Fruit fly (Drosophila melanogaster) whole organism, embryonic: ENCODE data around the gene eas.

ENCODE experiments used
- Bgb ChIP-seq: fragments of 200-800 bp; sonication (Bioruptor generic); IDR thresholded peaks from 2 replicates; pipeline ENCODE4 v1.3.6; 2022; ENCODE audit warnings: missing biosample characterization, missing genetic modification characterization; ENCODE audit not compliant: partially characterized antibody
- CG10654 ChIP-seq: fragments of 200-800 bp; sonication (Bioruptor generic); optimal IDR thresholded peaks from 2 replicates; lab custom pipeline; 2016; ENCODE audit warnings: missing biosample characterization, missing genetic modification characterization
- CG12104 ChIP-seq: fragments of 200-800 bp; sonication (Bioruptor generic); optimal IDR thresholded peaks from 3 replicates; lab custom pipeline; 2016; ENCODE audit warnings: missing biosample characterization, missing genetic modification characterization
- CG12219 ChIP-seq: fragments of 200-800 bp; sonication (Bioruptor generic); optimal IDR thresholded peaks from 3 replicates; lab custom pipeline; 2018; ENCODE audit warnings: missing biosample characterization, mild to moderate bottlenecking, missing genetic modification characterization
- CG12391 ChIP-seq: fragments of 200-800 bp; sonication (Bioruptor generic); optimal IDR thresholded peaks from 3 replicates; lab custom pipeline; 2018; ENCODE audit warnings: missing biosample characterization, mild to moderate bottlenecking, missing genetic modification characterization, moderate library complexity
- CG13296 ChIP-seq: fragments of 200-800 bp; sonication (Bioruptor generic); optimal IDR thresholded peaks from 3 replicates; lab custom pipeline; 2018; ENCODE audit warnings: missing biosample characterization, mild to moderate bottlenecking, missing genetic modification characterization
- CG13894 ChIP-seq: fragments of 200-800 bp; sonication (Bioruptor generic); optimal IDR thresholded peaks from 3 replicates; lab custom pipeline; 2018; ENCODE audit warnings: missing biosample characterization, mild to moderate bottlenecking, missing genetic modification characterization, moderate library complexity
- CG15011 ChIP-seq: fragments of 200-800 bp; sonication (Bioruptor generic); optimal IDR thresholded peaks from 3 replicates; lab custom pipeline; 2018; ENCODE audit warnings: missing biosample characterization, mild to moderate bottlenecking, missing genetic modification characterization
- CG1529 ChIP-seq: fragments of 200-800 bp; sonication (Bioruptor generic); optimal IDR thresholded peaks from 3 replicates; lab custom pipeline; 2018; ENCODE audit warnings: missing biosample characterization, missing genetic modification characterization
- CG15696 ChIP-seq: fragments of 200-800 bp; sonication (Bioruptor generic); optimal IDR thresholded peaks from 2 replicates; lab custom pipeline; 2019; ENCODE audit warnings: missing biosample characterization, mild to moderate bottlenecking, missing genetic modification characterization, moderate library complexity
- CG18262 ChIP-seq: fragments of 200-800 bp; optimal IDR thresholded peaks from 3 replicates; lab custom pipeline; 2019; ENCODE audit warnings: missing biosample characterization, mild to moderate bottlenecking, missing genetic modification characterization, moderate library complexity
- CG2116 ChIP-seq: fragments of 200-800 bp; sonication (Bioruptor generic); optimal IDR thresholded peaks from 3 replicates; lab custom pipeline; 2018; ENCODE audit warnings: missing biosample characterization, mild to moderate bottlenecking, missing genetic modification characterization
- CG2199 ChIP-seq: fragments of 200-800 bp; sonication (Bioruptor generic); IDR thresholded peaks from 3 replicates; pipeline ENCODE4 v1.3.6; 2022; ENCODE audit warnings: missing biosample characterization, missing genetic modification characterization
- CG2889 ChIP-seq: fragments of 200-800 bp; sonication (Bioruptor generic); IDR thresholded peaks from 3 replicates; pipeline ENCODE4 v1.3.6; 2022; ENCODE audit warnings: missing biosample characterization, missing genetic modification characterization
- CG3847 ChIP-seq: fragments of 200-800 bp; sonication (Bioruptor generic); IDR thresholded peaks from 2 replicates; pipeline ENCODE4 v1.3.6; 2022; ENCODE audit warnings: missing biosample characterization, missing genetic modification characterization
- CG4707 ChIP-seq: fragments of 200-800 bp; sonication (Bioruptor generic); optimal IDR thresholded peaks from 2 replicates; lab custom pipeline; 2018; ENCODE audit warnings: missing biosample characterization, mild to moderate bottlenecking, missing genetic modification characterization, moderate library complexity
- CG4820 ChIP-seq: fragments of 200-800 bp; sonication (Bioruptor generic); optimal IDR thresholded peaks from 3 replicates; lab custom pipeline; 2016; ENCODE audit warnings: missing biosample characterization, missing genetic modification characterization
- CG8388 ChIP-seq: fragments of 200-800 bp; sonication (Bioruptor generic); optimal IDR thresholded peaks from 2 replicates; lab custom pipeline; 2019; ENCODE audit warnings: missing biosample characterization, mild to moderate bottlenecking, missing genetic modification characterization, moderate library complexity
- CG9609 ChIP-seq: fragments of 200-800 bp; sonication (Bioruptor generic); optimal IDR thresholded peaks from 3 replicates; lab custom pipeline; 2016; ENCODE audit warnings: missing biosample characterization, missing genetic modification characterization
- CG9797 ChIP-seq: fragments of 200-800 bp; sonication (Bioruptor generic); optimal IDR thresholded peaks from 3 replicates; lab custom pipeline; 2018; ENCODE audit warnings: missing biosample characterization, mild to moderate bottlenecking, missing genetic modification characterization
- CHES-1-like ChIP-seq: fragments of 200-800 bp; sonication (Bioruptor generic); optimal IDR thresholded peaks from 2 replicates; lab custom pipeline; 2016; ENCODE audit warnings: missing biosample characterization, missing genetic modification characterization
- CTCF ChIP-seq: fragments of 200-800 bp; sonication (Bioruptor generic); optimal IDR thresholded peaks from 2 replicates; lab custom pipeline; 2017; ENCODE audit warnings: missing biosample characterization, mild to moderate bottlenecking, missing genetic modification characterization, moderate library complexity
- Deaf1 ChIP-seq: fragments of 200-800 bp; optimal IDR thresholded peaks from 3 replicates; lab custom pipeline; 2019; ENCODE audit warnings: missing biosample characterization, mild to moderate bottlenecking, missing genetic modification characterization, moderate library complexity
- Dfd ChIP-seq, 2 experiments: fragments of >200 bp; optimal IDR thresholded peaks; 2 replicates each; lab custom pipeline; 2017; ENCODE audit warnings: missing biosample characterization in 2 of 2, missing genetic modification characterization in 2 of 2
- E2f2 ChIP-seq: fragments of 200-800 bp; sonication (Bioruptor generic); IDR thresholded peaks from 2 replicates; pipeline ENCODE4 v1.3.6; 2022; ENCODE audit warnings: missing biosample characterization, missing genetic modification characterization
- NC2β ChIP-seq: fragments of 200-800 bp; sonication (Bioruptor generic); optimal IDR thresholded peaks from 2 replicates; lab custom pipeline; 2016; ENCODE audit warnings: missing biosample characterization, missing genetic modification characterization
- Oaz ChIP-seq: fragments of 200-800 bp; sonication (Bioruptor generic); IDR thresholded peaks from 2 replicates; pipeline ENCODE4 v1.3.6; 2022; ENCODE audit warnings: missing biosample characterization, missing genetic modification characterization
- Stat92E ChIP-seq, 3 experiments: fragments of >200 bp in 2 of 3; fragments of 200-800 bp in 1 of 3; sonication (Bioruptor generic) in 1 of 3; optimal IDR thresholded peaks; 2 replicates each; lab custom pipeline; 2017 to 2019; ENCODE audit warnings: missing biosample characterization in 3 of 3, missing genetic modification characterization in 3 of 3, mild to moderate bottlenecking in 1 of 3, moderate library complexity in 1 of 3
- Xbp1 ChIP-seq: fragments of 200-800 bp; sonication (Bioruptor generic); optimal IDR thresholded peaks from 3 replicates; lab custom pipeline; 2016; ENCODE audit warnings: missing biosample characterization, mild to moderate bottlenecking, missing genetic modification characterization
- Xrp1 ChIP-seq: fragments of 200-800 bp; sonication (Bioruptor generic); IDR thresholded peaks from 2 replicates; pipeline ENCODE4 v1.3.6; 2022; ENCODE audit warnings: missing biosample characterization, missing genetic modification characterization
- aop ChIP-seq: fragments of 200-800 bp; sonication (Bioruptor generic); IDR thresholded peaks from 2 replicates; pipeline ENCODE4 v1.3.6; 2022; ENCODE audit warnings: missing biosample characterization, missing genetic modification characterization
- chif ChIP-seq, 2 experiments: fragments of 200-800 bp; sonication (Bioruptor generic); optimal IDR thresholded peaks; 3 replicates each; lab custom pipeline; 2016; ENCODE audit warnings: missing biosample characterization in 2 of 2, missing genetic modification characterization in 2 of 2
- crc ChIP-seq: fragments of 200-800 bp; sonication (Bioruptor generic); optimal IDR thresholded peaks from 2 replicates; lab custom pipeline; 2016; ENCODE audit warnings: missing biosample characterization, missing genetic modification characterization
- cwo ChIP-seq: fragments of 200-800 bp; sonication (Bioruptor generic); optimal IDR thresholded peaks from 3 replicates; lab custom pipeline; 2017; ENCODE audit warnings: missing biosample characterization, missing genetic modification characterization, mild to moderate bottlenecking, moderate library complexity, missing genetic modification reagents
- danr ChIP-seq: fragments of 200-800 bp; sonication (Bioruptor generic); IDR thresholded peaks from 2 replicates; pipeline ENCODE4 v1.3.6; 2022; ENCODE audit warnings: missing biosample characterization, missing genetic modification characterization
- dimm ChIP-seq: fragments of 200-800 bp; sonication (Bioruptor generic); IDR thresholded peaks from 2 replicates; pipeline ENCODE4 v1.3.6; 2022; ENCODE audit warnings: missing biosample characterization, missing genetic modification characterization
- dmrt99B ChIP-seq: fragments of 200-800 bp; sonication (Bioruptor generic); optimal IDR thresholded peaks from 2 replicates; lab custom pipeline; 2018; ENCODE audit warnings: missing biosample characterization, mild to moderate bottlenecking, missing genetic modification characterization, moderate library complexity
- ftz-f1 ChIP-seq: fragments of 200-800 bp; sonication (Bioruptor generic); optimal IDR thresholded peaks from 2 replicates; lab custom pipeline; 2016; ENCODE audit warnings: missing biosample characterization, missing genetic modification characterization
- gem ChIP-seq: fragments of 200-800 bp; sonication (Bioruptor generic); optimal IDR thresholded peaks from 2 replicates; lab custom pipeline; 2019; ENCODE audit warnings: missing biosample characterization, mild to moderate bottlenecking, missing genetic modification characterization, moderate library complexity
- grn ChIP-seq: fragments of 200-800 bp; sonication (Bioruptor generic); optimal IDR thresholded peaks from 3 replicates; lab custom pipeline; 2017; ENCODE audit warnings: missing biosample characterization, missing genetic modification characterization
- hb ChIP-seq: fragments of 200-800 bp; sonication (Bioruptor generic); IDR thresholded peaks from 3 replicates; pipeline ENCODE4 v1.3.6; 2022; ENCODE audit warnings: missing biosample characterization, missing genetic modification characterization; ENCODE audit not compliant: partially characterized antibody
- ken ChIP-seq: fragments of 200-800 bp; sonication (Bioruptor generic); IDR thresholded peaks from 3 replicates; pipeline ENCODE4 v1.3.6; 2022; ENCODE audit warnings: missing biosample characterization, missing genetic modification characterization
- knrl ChIP-seq: fragments of 200-800 bp; sonication (Bioruptor generic); IDR thresholded peaks from 3 replicates; pipeline ENCODE4 v1.3.6; 2022; ENCODE audit warnings: missing biosample characterization, missing genetic modification characterization; ENCODE audit not compliant: partially characterized antibody
- onecut ChIP-seq: fragments of 200-800 bp; sonication (Bioruptor generic); IDR thresholded peaks from 2 replicates; pipeline ENCODE4 v1.3.6; 2022; ENCODE audit warnings: missing biosample characterization, missing genetic modification characterization
- pzg ChIP-seq: fragments of 200-800 bp; sonication (Bioruptor generic); optimal IDR thresholded peaks from 3 replicates; lab custom pipeline; 2018; ENCODE audit warnings: missing biosample characterization, mild to moderate bottlenecking, missing genetic modification characterization, moderate library complexity
- schlank ChIP-seq: fragments of 200-800 bp; sonication (Bioruptor generic); optimal IDR thresholded peaks from 2 replicates; lab custom pipeline; 2018; ENCODE audit warnings: missing biosample characterization, mild to moderate bottlenecking, missing genetic modification characterization
- stc ChIP-seq: fragments of 200-800 bp; sonication (Bioruptor generic); IDR thresholded peaks from 2 replicates; pipeline ENCODE4 v1.3.6; 2022; ENCODE audit warnings: missing biosample characterization, missing genetic modification characterization
- stwl ChIP-seq: fragments of 200-800 bp; sonication (Bioruptor generic); optimal IDR thresholded peaks from 3 replicates; lab custom pipeline; 2018; ENCODE audit warnings: missing biosample characterization, mild to moderate bottlenecking, missing genetic modification characterization, moderate library complexity
- tna ChIP-seq: fragments of 200-800 bp; sonication (Bioruptor generic); IDR thresholded peaks from 2 replicates; pipeline ENCODE4 v1.3.6; 2022; ENCODE audit warnings: missing biosample characterization, missing genetic modification characterization; ENCODE audit not compliant: partially characterized antibody
- twi ChIP-seq: fragments of 200-800 bp; optimal IDR thresholded peaks from 2 replicates; lab custom pipeline; 2019; ENCODE audit warnings: missing biosample characterization, mild to moderate bottlenecking, missing genetic modification characterization, moderate library complexity
- wdn ChIP-seq: fragments of 200-800 bp; sonication (Bioruptor generic); IDR thresholded peaks from 2 replicates; pipeline ENCODE4 v1.3.6; 2022; ENCODE audit warnings: missing biosample characterization, missing genetic modification characterization
- wor ChIP-seq: fragments of 200-800 bp; sonication (Bioruptor generic); IDR thresholded peaks from 2 replicates; pipeline ENCODE4 v1.3.6; 2022; ENCODE audit warnings: missing biosample characterization, missing genetic modification characterization

eas gene

DNA sequence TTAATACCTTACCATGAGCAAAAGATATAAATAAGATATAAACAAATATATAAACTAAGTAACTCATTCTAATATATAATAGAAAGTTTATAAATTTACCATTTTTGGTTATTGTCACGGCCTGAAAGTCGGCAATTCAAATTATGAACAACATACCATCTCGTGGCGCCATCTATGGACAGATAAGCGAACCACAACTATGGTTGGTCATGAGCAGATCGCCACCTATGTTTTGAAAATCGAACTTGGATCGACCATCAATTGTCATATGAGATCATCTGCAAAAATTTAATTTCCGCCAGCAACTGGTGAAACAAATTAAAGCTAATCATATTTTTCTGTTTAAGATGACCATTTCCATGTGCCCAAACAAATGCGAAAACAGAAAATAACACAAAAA, 33.4 kb upstream of the eas start (continued):
- no peak for TF ChIP-seq CG12104 (GFP tag; lab: Kevin White, UChicago)
- TF ChIP-seq danr (GFP tag; lab: Robert Waterston, UW): no peak
- TF ChIP-seq knrl (GFP tag; lab: Robert Waterston, UW): no peak
- TF ChIP-seq Oaz (GFP tag; lab: Robert Waterston, UW): no peak
- TF ChIP-seq ftz-f1 (GFP tag; lab: Kevin White, UChicago): peak; percentile 85
- no peak for TF ChIP-seq cwo (GFP tag; lab: Kevin White, UChicago)
- TF ChIP-seq pzg: no peak
- TF ChIP-seq aop (GFP tag; lab: Robert Waterston, UW): no peak
- peak; percentile 37 for TF ChIP-seq Xbp1 (GFP tag; lab: Kevin White, UChicago)
- no peak for TF ChIP-seq CG4820
- no peak for TF ChIP-seq twi (tag; lab: Kevin White, UChicago)
- TF ChIP-seq stc (GFP tag; lab: Robert Waterston, UW): no peak
- TF ChIP-seq wdn (GFP tag; lab: Robert Waterston, UW): no peak
- no peak for TF ChIP-seq CG4707 (GFP tag; lab: Kevin White, UChicago)
- no peak for TF ChIP-seq ken (GFP tag; lab: Robert Waterston, UW)
- no peak for TF ChIP-seq CG15011 (GFP tag; lab: Kevin White, UChicago)
- TF ChIP-seq E2f2 (GFP tag; lab: Robert Waterston, UW): no peak
- TF ChIP-seq CHES-1-like (GFP tag; lab: Kevin White, UChicago): no peak
- peak; percentile 16; the same call in 1 of the 2 replicates for TF ChIP-seq onecut
- TF ChIP-seq stwl: peak; percentile 41
- TF ChIP-seq dmrt99B (tag; lab: Kevin White, UChicago): peak; percentile 2
- TF ChIP-seq Dfd (GFP tag; optimal IDR thresholded peaks at IDR 0.05; lab: Kevin White, UChicago): no peak
- TF ChIP-seq CG10654 (GFP tag; lab: Kevin White, UChicago): no peak
- no peak for TF ChIP-seq Bgb
- no peak for TF ChIP-seq CG13894
- no peak for TF ChIP-seq CG9609 (GFP tag; lab: Kevin White, UChicago)
- peak; percentile 95 for TF ChIP-seq CTCF (GFP tag; lab: Kevin White, UChicago)
- no peak for TF ChIP-seq CG12391 (tag; lab: Kevin White, UChicago)
- no peak for TF ChIP-seq CG2116 (GFP tag; lab: Kevin White, UChicago)
- TF ChIP-seq tna: no peak
- no peak for TF ChIP-seq CG12219 (GFP tag; lab: Kevin White, UChicago)
- TF ChIP-seq CG3847 (GFP tag; lab: Robert Waterston, UW): no peak
- TF ChIP-seq grn (GFP tag; lab: Kevin White, UChicago): no peak
- no peak for TF ChIP-seq crc (GFP tag; lab: Kevin White, UChicago)
- TF ChIP-seq wor: no peak
- peak; percentile 24 for TF ChIP-seq CG15696 (tag; lab: Kevin White, UChicago)
- no peak for TF ChIP-seq CG1529 (GFP tag; lab: Kevin White, UChicago)
- TF ChIP-seq dimm (GFP tag; lab: Robert Waterston, UW): no peak
- peak in 1 of 2 experiments; percentile 6 for TF ChIP-seq chif (GFP tag; optimal IDR thresholded peaks at IDR 0.05; lab: Kevin White, UChicago)
- no peak for TF ChIP-seq NC2β (GFP tag; lab: Kevin White, UChicago)
- no peak for TF ChIP-seq CG9797 (GFP tag; lab: Kevin White, UChicago)
- TF ChIP-seq gem (tag; lab: Kevin White, UChicago): peak; percentile 13
- no peak for TF ChIP-seq CG2889 (GFP tag; lab: Robert Waterston, UW)
- no peak for TF ChIP-seq hb (GFP tag; lab: Robert Waterston, UW)
- no peak for TF ChIP-seq Deaf1 (tag; lab: Kevin White, UChicago)
- no peak for TF ChIP-seq schlank (tag; lab: Kevin White, UChicago)
- TF ChIP-seq CG18262 (tag; lab: Kevin White, UChicago): peak; percentile 20
- TF ChIP-seq CG8388 (GFP tag; lab: Kevin White, UChicago): no peak
- no peak for TF ChIP-seq Stat92E (GFP tag; optimal IDR thresholded peaks at IDR 0.05; lab: Kevin White, UChicago)
- peak; percentile 87 for TF ChIP-seq CG2199 (GFP tag; lab: Robert Waterston, UW)
- TF ChIP-seq Xrp1 (GFP tag; lab: Robert Waterston, UW): no peak
- TF ChIP-seq CG13296 (GFP tag; lab: Kevin White, UChicago): no peak
